Fruit fly (Drosophila melanogaster) whole organism, prepupa: Measurements from ENCODE around the gene alpha-PheRS.

Experiments used
- CG16779 ChIP-seq: fragments of 200-800 bp; sonication (Bioruptor generic); optimal IDR thresholded peaks from 3 replicates; lab custom pipeline; 2017; ENCODE audit warnings: missing biosample characterization, mild to moderate bottlenecking, missing genetic modification characterization
- CG8119 ChIP-seq: fragments of 200-800 bp; sonication (Bioruptor generic); IDR thresholded peaks from 3 replicates; pipeline ENCODE4 v1.3.6; 2022; ENCODE audit warnings: missing biosample characterization, missing genetic modification characterization
- Eip93F ChIP-seq: fragments of 200-800 bp; sonication (Bioruptor generic); optimal IDR thresholded peaks from 2 replicates; lab custom pipeline; 2016; ENCODE audit warnings: missing biosample characterization, mild to moderate bottlenecking, missing genetic modification characterization
- Lpt ChIP-seq: fragments of 200-800 bp; sonication (Bioruptor generic); optimal IDR thresholded peaks from 3 replicates; lab custom pipeline; 2016; ENCODE audit warnings: missing biosample characterization, missing genetic modification characterization
- OdsH ChIP-seq: fragments of 200-800 bp; sonication (Bioruptor generic); optimal IDR thresholded peaks from 3 replicates; lab custom pipeline; 2016; ENCODE audit warnings: missing biosample characterization, missing genetic modification characterization
- cyc ChIP-seq: fragments of 200-800 bp; sonication (Bioruptor generic); optimal IDR thresholded peaks from 3 replicates; lab custom pipeline; 2016; ENCODE audit warnings: missing biosample characterization, missing genetic modification characterization
- eg ChIP-seq: fragments of 200-800 bp; sonication (Bioruptor generic); IDR thresholded peaks from 3 replicates; pipeline ENCODE4 v1.3.6; 2022; ENCODE audit warnings: missing biosample characterization, missing genetic modification characterization
- lz ChIP-seq: fragments of 200-800 bp; sonication (Bioruptor generic); optimal IDR thresholded peaks from 3 replicates; lab custom pipeline; 2016; ENCODE audit warnings: missing biosample characterization, missing genetic modification characterization

dm6 chrX:8178165-8178955, 33.0 kb upstream of the alpha-PheRS start, which contains the start of gene sdt:
- no peak for TF ChIP-seq lz (GFP tag; lab: Kevin White, UChicago)
- TF ChIP-seq cyc (GFP tag; lab: Kevin White, UChicago) = no peak
- TF ChIP-seq eg (GFP tag; lab: Robert Waterston, UW) = no peak
- no peak for TF ChIP-seq OdsH (GFP tag; lab: Kevin White, UChicago)
- TF ChIP-seq Lpt (GFP tag; lab: Kevin White, UChicago) = no peak
- no peak for TF ChIP-seq CG8119 (GFP tag; lab: Robert Waterston, UW)
- TF ChIP-seq CG16779 (tag; lab: Kevin White, UChicago) = no peak
- no peak for TF ChIP-seq Eip93F
